Fruit fly (Drosophila melanogaster) whole organism, larva: ENCODE data around the gene CG10029.

Experiments
- noc ChIP-seq: fragments of 200-800 bp; sonication (Bioruptor generic); optimal IDR thresholded peaks from 3 replicates; lab custom pipeline; 2019; ENCODE audit warnings: missing biosample characterization, mild to moderate bottlenecking, missing genetic modification characterization, moderate library complexity

CG10029 gene

DNA sequence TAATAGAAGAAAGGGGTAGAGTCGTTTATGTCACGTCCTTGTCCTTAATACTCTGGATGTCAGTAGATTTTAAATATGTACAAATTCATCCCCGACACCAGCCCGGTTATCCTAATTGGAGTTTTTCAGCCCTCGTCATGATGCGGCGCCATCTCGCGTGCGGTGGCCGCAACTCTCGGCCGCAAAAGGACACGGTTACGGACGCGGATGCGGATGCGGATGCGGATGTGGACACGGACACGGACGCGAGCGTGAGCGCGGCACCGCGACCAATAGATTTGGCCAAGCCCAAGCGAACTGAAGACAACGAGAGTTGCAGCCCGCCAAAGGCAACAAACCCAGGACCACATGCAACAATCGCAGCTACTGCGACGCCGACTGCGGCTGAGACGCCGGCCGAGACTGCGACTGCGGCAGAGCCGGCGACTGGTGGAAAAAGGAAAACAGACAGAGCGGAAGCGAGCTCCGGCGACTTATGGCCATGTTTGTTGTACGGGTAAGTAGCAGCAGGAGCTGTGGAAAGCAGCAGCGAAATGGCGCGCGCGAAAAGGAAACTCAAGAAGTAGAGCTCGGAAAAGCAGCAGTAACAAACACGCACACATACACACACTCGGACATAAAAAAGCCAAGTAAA lies 12.4 kb downstream of the CG10029 start, which contains the start of gene CG42544:
CG42544 (plus strand) TSS at position 138 of the 634 bp plus-strand sequence.
- no peak for TF ChIP-seq noc (tag; lab: Kevin White, UChicago)

DNA sequence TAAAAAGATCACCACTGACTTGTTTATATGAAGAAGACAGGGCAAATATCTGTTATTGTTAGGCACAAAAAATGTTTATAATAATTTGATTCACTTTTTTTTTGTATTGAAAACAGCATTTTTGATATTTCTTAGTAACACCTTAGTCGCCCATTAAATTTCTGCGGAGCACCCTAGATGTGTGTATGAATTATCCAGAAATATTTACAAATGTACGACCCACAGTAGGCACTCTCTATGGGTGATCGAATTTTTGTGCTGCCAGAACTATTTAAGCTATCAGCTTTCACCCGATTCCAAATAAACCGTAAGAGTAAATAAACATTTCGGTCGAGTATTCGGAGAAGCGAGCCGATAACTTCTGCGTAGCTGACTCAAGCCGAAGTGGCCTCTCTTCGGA lies 31.3 kb downstream of the CG10029 start, which contains the start of gene RacGAP84C:
RacGAP84C (plus strand) TSS at position 301 of the 400 bp plus-strand sequence.
- TF ChIP-seq noc (tag; lab: Kevin White, UChicago): no peak

DNA sequence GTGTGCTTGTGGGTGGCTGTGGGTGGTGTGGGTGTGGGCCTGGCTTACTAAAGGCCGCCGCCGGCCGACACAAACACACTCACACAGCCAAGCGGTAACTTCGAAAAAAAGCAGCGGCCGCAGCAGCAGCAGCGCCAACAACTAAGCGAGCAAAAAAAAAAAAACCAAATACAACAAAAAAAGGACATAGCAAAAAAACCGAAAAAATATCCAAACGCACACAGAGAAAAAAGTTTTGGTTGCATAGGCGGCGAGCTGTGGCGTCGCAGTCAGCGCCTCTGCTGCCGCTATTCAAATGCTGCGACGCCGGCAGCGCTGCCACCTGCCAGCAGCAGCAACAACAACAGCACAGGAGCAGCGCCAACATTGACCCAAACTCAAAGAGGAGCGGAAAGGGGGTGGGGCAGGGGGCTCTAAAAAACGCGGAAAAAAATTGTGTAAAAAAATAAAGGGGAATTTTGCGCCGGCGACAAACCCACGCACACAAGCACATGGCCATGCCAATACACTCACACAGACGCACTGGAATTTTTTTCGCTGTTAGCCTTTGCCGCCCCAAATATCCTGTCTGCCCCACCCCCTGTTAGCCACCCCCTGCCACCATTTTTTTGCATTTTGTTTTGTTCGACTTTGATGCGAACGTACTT lies 34.6 kb downstream of the CG10029 start:
- no peak for TF ChIP-seq noc (tag; lab: Kevin White, UChicago)

DNA sequence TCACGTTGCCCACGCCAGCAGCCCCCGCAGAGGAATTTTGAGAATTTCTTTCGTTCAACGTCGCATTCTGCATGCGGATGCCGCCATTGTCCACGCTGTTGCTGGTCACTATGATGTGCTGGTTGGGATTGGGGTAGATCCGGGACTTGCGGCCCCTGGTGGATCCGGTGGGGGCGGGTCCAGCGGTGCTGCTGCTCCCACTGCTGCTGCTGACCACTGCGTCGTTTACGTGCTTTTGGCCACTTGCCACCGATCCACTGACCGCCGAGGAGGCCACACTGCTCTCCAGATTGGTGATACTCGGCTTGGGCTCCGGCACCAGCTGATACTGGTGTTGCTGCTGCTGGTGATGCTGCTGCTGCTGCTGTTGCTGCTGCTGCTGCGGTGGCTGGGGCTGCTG lies 40.2 kb downstream of the CG10029 start:
- TF ChIP-seq noc (tag; lab: Kevin White, UChicago): no peak

DNA sequence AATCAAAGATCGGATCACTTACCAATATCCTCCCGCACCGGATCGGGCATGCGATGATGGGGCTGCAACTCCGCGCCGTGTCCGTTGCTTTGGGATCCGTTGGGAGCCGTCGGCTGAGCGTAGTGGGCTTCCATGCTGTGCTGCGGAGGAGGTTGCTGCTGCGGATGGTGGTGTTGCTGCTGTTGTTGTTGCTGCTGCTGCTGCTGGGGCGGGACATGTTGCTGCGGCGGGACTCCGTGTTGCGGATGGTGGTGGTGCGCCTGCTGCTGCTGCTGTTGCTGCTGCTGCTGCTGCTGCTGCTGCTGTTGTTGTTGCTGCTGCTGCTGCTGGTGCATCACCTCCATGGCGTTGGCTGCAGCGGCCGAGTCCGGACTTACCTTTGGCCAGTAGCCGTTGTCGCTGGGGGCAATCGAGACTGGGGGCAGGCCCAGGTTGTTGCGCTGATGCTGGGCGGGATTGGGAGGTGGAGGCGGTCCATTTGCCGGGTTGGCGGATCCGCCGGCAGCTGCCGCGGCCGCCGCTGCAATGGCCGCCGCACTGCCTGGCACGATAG lies 42.0 kb downstream of the CG10029 start:
- no peak for TF ChIP-seq noc (tag; lab: Kevin White, UChicago)
